Fruit fly (Drosophila melanogaster): ENCODE results near the gene CG10466.

- TF ChIP-seq CTCF (optimal IDR thresholded peaks at IDR 0.05) (no peak), CG8478 (optimal IDR thresholded peaks at IDR 0.05) (no peak)
These were observed 36.9 kb upstream of the CG10466 start for dm6 chr2L:19755015-19755414.

Data from S2 (cell line).